Worm (Caenorhabditis elegans): ENCODE measurements around the gene ZK1320.11.

The ZK1320.11 gene

DNA sequence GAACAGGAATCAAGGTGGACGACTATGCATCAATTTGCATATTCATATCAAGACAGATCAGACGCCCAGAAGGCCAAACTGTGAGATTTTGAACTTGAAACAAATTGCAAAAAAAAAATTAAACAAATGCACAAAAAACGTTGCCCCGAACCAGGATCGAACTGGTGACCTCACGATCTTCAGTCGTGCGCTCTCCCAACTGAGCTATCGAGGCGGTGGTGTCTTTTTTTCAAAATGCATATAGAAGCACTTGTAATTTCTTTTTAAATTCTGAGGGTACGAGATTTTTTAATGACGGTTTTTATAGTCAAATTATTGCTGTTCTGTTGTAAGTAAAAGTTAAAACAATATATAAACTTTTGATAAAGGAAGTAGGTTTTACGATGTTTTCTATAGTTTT lies 45.7 kb downstream of the ZK1320.11 start (continued):
- TF ChIP-seq F49E8.2 (tag; optimal IDR thresholded peaks at IDR 0.05; ENCODE audit: insufficient read depth) (no peak), egl-44 (GFP tag; IDR thresholded peaks at IDR 0.05) (no peak), rec-8 (tag; optimal IDR thresholded peaks at IDR 0.05) (peak in 1 of 2 experiments; percentile 39), lsy-27 (tag; optimal IDR thresholded peaks at IDR 0.05; ENCODE audit: borderline replicate concordance, insufficient read depth) (peak; percentile 44), ets-4 (GFP tag; optimal IDR thresholded peaks at IDR 0.05) (no peak), mcd-1 (GFP tag; IDR thresholded peaks at IDR 0.05) (no peak), lin-54 (GFP tag; optimal IDR thresholded peaks at IDR 0.05) (peak; percentile 11), ceh-40 (GFP tag; IDR thresholded peaks at IDR 0.05) (no peak), bed-2 (GFP tag; IDR thresholded peaks at IDR 0.05) (no peak), rpc-1 (optimal IDR thresholded peaks at IDR 0.05) (peak; percentile 73), rpc-1 (tag; optimal IDR thresholded peaks at IDR 0.05) (peak; percentile 94), ceh-58 (GFP tag; IDR thresholded peaks at IDR 0.05) (no peak), gei-17 (GFP tag; optimal IDR thresholded peaks at IDR 0.05) (no peak), aptf-2 (GFP tag; conservative IDR thresholded peaks at IDR 0.05) (no peak), lsl-1 (GFP tag; optimal IDR thresholded peaks at IDR 0.05) (peak; percentile 23), F37B4.10 (GFP tag; IDR thresholded peaks at IDR 0.05) (no peak), egl-18 (GFP tag; IDR thresholded peaks at IDR 0.05) (no peak), C17E4.6 (GFP tag; IDR thresholded peaks at IDR 0.05) (no peak), madf-6 (GFP tag; IDR thresholded peaks at IDR 0.05) (peak; percentile 35; the same call in 1 of the 2 replicates), xnd-1 (tag; optimal IDR thresholded peaks at IDR 0.05) (no peak), somi-1 (GFP tag; optimal IDR thresholded peaks at IDR 0.05) (no peak), rcor-1 (GFP tag; IDR thresholded peaks at IDR 0.05) (no peak), ama-1 (optimal IDR thresholded peaks at IDR 0.05) (no peak), ama-1 (GFP tag; optimal IDR thresholded peaks at IDR 0.05) (no peak), efl-1 (GFP tag; optimal IDR thresholded peaks at IDR 0.05) (no peak), let-526 (GFP tag; IDR thresholded peaks at IDR 0.05) (no peak), F23B12.7 (tag; optimal IDR thresholded peaks at IDR 0.05; ENCODE audit: insufficient read depth) (peak; percentile 71), nhr-90 (tag; optimal IDR thresholded peaks at IDR 0.05) (peak; percentile 35), ztf-18 (tag; optimal IDR thresholded peaks at IDR 0.05) (peak; percentile 46), F33H1.4 (GFP tag; IDR thresholded peaks at IDR 0.05) (peak; percentile 20; the same call in 1 of the 2 replicates), nhr-80 (tag; optimal IDR thresholded peaks at IDR 0.05) (peak; percentile 4), ztf-22 (GFP tag; optimal IDR thresholded peaks at IDR 0.05) (no peak), madf-3 (GFP tag; IDR thresholded peaks at IDR 0.05) (no peak), die-1 (tag; optimal IDR thresholded peaks at IDR 0.05) (peak; percentile 58), lin-26 (GFP tag; IDR thresholded peaks at IDR 0.05) (peak; percentile 74), unc-62 (GFP tag; optimal IDR thresholded peaks at IDR 0.05) (no peak), C06A6.2 (GFP tag; conservative IDR thresholded peaks at IDR 0.05) (no peak), zfh-2 (GFP tag; conservative IDR thresholded peaks at IDR 0.05) (no peak), ztf-25 (GFP tag; IDR thresholded peaks at IDR 0.05) (peak; percentile 71; the same call in 1 of the 2 replicates), dox-1 (GFP tag; IDR thresholded peaks at IDR 0.05) (no peak), K11D2.4 (GFP tag; IDR thresholded peaks at IDR 0.05) (no peak), tbp1 (GFP tag; optimal IDR thresholded peaks at IDR 0.05) (peak; percentile 95), lir-1 (GFP tag; conservative IDR thresholded peaks at IDR 0.05) (no peak), Y53F4B.3 (GFP tag; IDR thresholded peaks at IDR 0.05) (peak; percentile 20; the same call in 1 of the 2 replicates), lin-35 (GFP tag; optimal IDR thresholded peaks at IDR 0.05) (no peak), dpl-1 (GFP tag; optimal IDR thresholded peaks at IDR 0.05) (peak; percentile 13), him-1 (tag; optimal IDR thresholded peaks at IDR 0.05) (peak; percentile 32), attf-5 (GFP tag; optimal IDR thresholded peaks at IDR 0.05) (peak; percentile 33), athp-1 (tag; optimal IDR thresholded peaks at IDR 0.05) (peak; percentile 25)
